Worm (Caenorhabditis elegans) whole organism, young adult: ENCODE results near the gene F49E8.8.
A peak's percentile ranks its signal among the peaks of the same experiment; 100 is the strongest.

Experiments used
- D2030.7 ChIP-seq: fragments of 200-800 bp; sonication (Bioruptor generic); IDR thresholded peaks from 2 replicates; pipeline ENCODE4 v1.3.6; 2022; ENCODE audit warnings: missing genetic modification reagents, missing genetic modification characterization, missing compliant biosample characterization
- F49E8.2 ChIP-seq: sonication (generic microtip); optimal IDR thresholded peaks from 3 replicates; lab custom pipeline; 2017; ENCODE audit warnings: missing genetic modification characterization, mild to moderate bottlenecking, missing compliant biosample characterization, antibody characterized with exemption, moderate library complexity; ENCODE audit not compliant: insufficient read depth
- Y67H2A.10 ChIP-seq: fragments of 200-800 bp; sonication (Bioruptor generic); conservative IDR thresholded peaks from 2 replicates; pipeline ENCODE4 v1.3.6; 2022; ENCODE audit warnings: missing genetic modification reagents, missing genetic modification characterization, missing compliant biosample characterization
- egl-44 ChIP-seq: fragments of 200-800 bp; sonication (Bioruptor generic); IDR thresholded peaks from 2 replicates; pipeline ENCODE4 v1.3.6; 2022; ENCODE audit warnings: missing genetic modification reagents, missing genetic modification characterization, missing compliant biosample characterization
- him-1 ChIP-seq: sonication (generic microtip); optimal IDR thresholded peaks from 2 replicates; lab custom pipeline; 2016; ENCODE audit warnings: missing genotype, missing genetic modification reagents, missing genetic modification characterization, missing compliant biosample characterization
- madf-10 ChIP-seq: sonication (generic microtip); optimal IDR thresholded peaks from 2 replicates; lab custom pipeline; 2016; ENCODE audit warnings: mild to moderate bottlenecking, missing genetic modification characterization, missing compliant biosample characterization
- mxl-1 ChIP-seq: sonication (generic microtip); optimal IDR thresholded peaks from 2 replicates; lab custom pipeline; 2016; ENCODE audit warnings: missing genetic modification characterization, missing compliant biosample characterization
- unc-130 ChIP-seq: sonication (generic microtip); optimal IDR thresholded peaks from 2 replicates; lab custom pipeline; 2016; ENCODE audit warnings: missing genetic modification reagents, missing genetic modification characterization, missing compliant biosample characterization
- unc-62 ChIP-seq: fragments of 150-350 bp; optimal IDR thresholded peaks from 2 replicates; lab custom pipeline; 2014; ENCODE audit warnings: missing biosample characterization, missing genetic modification reagents, missing genetic modification characterization

DNA sequence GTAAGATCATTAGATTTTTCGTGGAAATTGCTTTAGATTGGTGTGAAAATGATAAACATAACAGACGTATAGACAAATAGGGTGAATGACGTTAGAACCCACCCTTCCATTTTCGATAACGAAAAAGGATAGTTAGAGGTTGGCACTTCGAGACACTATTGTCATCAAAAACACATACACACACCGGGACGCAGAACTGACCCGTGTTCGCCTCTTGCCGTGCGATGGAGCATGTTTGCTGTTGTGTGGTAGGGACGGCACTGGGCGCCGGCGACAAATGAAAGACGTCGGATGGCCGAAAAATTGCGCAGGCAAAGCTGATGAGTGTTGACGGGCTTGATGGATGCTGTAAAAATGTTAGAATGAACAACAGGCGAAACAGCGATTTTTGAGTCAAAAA lies 6.6 kb upstream of the F49E8.8 start:
- no peak for TF ChIP-seq unc-62 (GFP tag; lab: Kevin White, UChicago)
- no peak for TF ChIP-seq egl-44 (GFP tag; lab: Robert Waterston, UW)
- no peak for TF ChIP-seq him-1 (tag; lab: Kevin White, UChicago)
- TF ChIP-seq madf-10 (tag; lab: Kevin White, UChicago) = peak; percentile 18
- TF ChIP-seq D2030.7 (GFP tag; lab: Robert Waterston, UW) = no peak
- TF ChIP-seq unc-130 (GFP tag; lab: Kevin White, UChicago) = no peak
- TF ChIP-seq F49E8.2 (tag; lab: Kevin White, UChicago) = no peak
- no peak for TF ChIP-seq Y67H2A.10 (GFP tag; lab: Robert Waterston, UW)
- no peak for TF ChIP-seq mxl-1 (tag; lab: Kevin White, UChicago)
